Worm (Caenorhabditis elegans): ENCODE measurements around the gene npr-21.

Gene npr-21

ce11 chrX:17157868-17158267, at the start of gene npr-21:
Gene npr-21 (minus strand): TSS chrX:17157968.
- TF ChIP-seq hlh-15 (tag; optimal IDR thresholded peaks at IDR 0.05), result no peak
- TF ChIP-seq elt-2 (tag; optimal IDR thresholded peaks at IDR 0.05), result no peak
- no peak for TF ChIP-seq ceh-31 (tag; optimal IDR thresholded peaks at IDR 0.05)
- no peak for TF ChIP-seq fkh-6 (tag; optimal IDR thresholded peaks at IDR 0.05)
- no peak for TF ChIP-seq lin-11 (tag; optimal IDR thresholded peaks at IDR 0.05)
- TF ChIP-seq unc-3 (GFP tag; conservative IDR thresholded peaks at IDR 0.05), result no peak
- TF ChIP-seq unc-3 (tag; optimal IDR thresholded peaks at IDR 0.05), result no peak
- no peak for TF ChIP-seq Y22D7AL.16 (tag; optimal IDR thresholded peaks at IDR 0.05)
- no peak for TF ChIP-seq npax-4 (tag; optimal IDR thresholded peaks at IDR 0.05)
- no peak for TF ChIP-seq tbx-2 (tag; optimal IDR thresholded peaks at IDR 0.05)
- no peak for TF ChIP-seq sdc-2 (tag; optimal IDR thresholded peaks at IDR 0.05)
- TF ChIP-seq eyg-1 (tag; optimal IDR thresholded peaks at IDR 0.05), result no peak
- no peak for TF ChIP-seq sox-2 (GFP tag; IDR thresholded peaks at IDR 0.05)
- no peak for TF ChIP-seq pag-3 (tag; optimal IDR thresholded peaks at IDR 0.05; ENCODE audit: borderline replicate concordance)
- no peak for TF ChIP-seq ceh-30 (tag; optimal IDR thresholded peaks at IDR 0.05)

ce11 chrX:17205853-17206252, 48.1 kb upstream of the npr-21 start:
- no peak for TF ChIP-seq T23F11.4 (GFP tag; optimal IDR thresholded peaks at IDR 0.05)
- TF ChIP-seq ceh-19 (GFP tag; optimal IDR thresholded peaks at IDR 0.05), result no peak
- no peak for TF ChIP-seq ttx-3 (tag; optimal IDR thresholded peaks at IDR 0.05)
- TF ChIP-seq ceh-2 (tag; optimal IDR thresholded peaks at IDR 0.05), result no peak
- TF ChIP-seq unc-42 (tag; optimal IDR thresholded peaks at IDR 0.05), result no peak
- TF ChIP-seq ceh-31 (tag; optimal IDR thresholded peaks at IDR 0.05), result no peak
- TF ChIP-seq mec-3 (tag; optimal IDR thresholded peaks at IDR 0.05; ENCODE audit: borderline replicate concordance), result no peak
- TF ChIP-seq tbx-2 (tag; optimal IDR thresholded peaks at IDR 0.05), result no peak
- TF ChIP-seq syd-9 (tag; optimal IDR thresholded peaks at IDR 0.05), result no peak
- no peak for TF ChIP-seq ceh-18 (tag; optimal IDR thresholded peaks at IDR 0.05)
- TF ChIP-seq K09A11.1 (tag; optimal IDR thresholded peaks at IDR 0.05; ENCODE audit: insufficient read depth), result no peak
- TF ChIP-seq sdc-2 (tag; optimal IDR thresholded peaks at IDR 0.05), result no peak
- no peak for TF ChIP-seq dmd-4 (tag; optimal IDR thresholded peaks at IDR 0.05; ENCODE audit: borderline replicate concordance)
- TF ChIP-seq odd-2 (tag; optimal IDR thresholded peaks at IDR 0.05), result no peak
- no peak for TF ChIP-seq dve-1 (tag; optimal IDR thresholded peaks at IDR 0.05)
- no peak for TF ChIP-seq gmeb-2 (tag; optimal IDR thresholded peaks at IDR 0.05)
- no peak for TF ChIP-seq eyg-1 (tag; optimal IDR thresholded peaks at IDR 0.05)
- no peak for TF ChIP-seq hlh-13 (GFP tag; optimal IDR thresholded peaks at IDR 0.05)
- TF ChIP-seq C38D4.7 (GFP tag; optimal IDR thresholded peaks at IDR 0.05), result no peak
- TF ChIP-seq ceh-6 (GFP tag; optimal IDR thresholded peaks at IDR 0.05), result no peak

DNA sequence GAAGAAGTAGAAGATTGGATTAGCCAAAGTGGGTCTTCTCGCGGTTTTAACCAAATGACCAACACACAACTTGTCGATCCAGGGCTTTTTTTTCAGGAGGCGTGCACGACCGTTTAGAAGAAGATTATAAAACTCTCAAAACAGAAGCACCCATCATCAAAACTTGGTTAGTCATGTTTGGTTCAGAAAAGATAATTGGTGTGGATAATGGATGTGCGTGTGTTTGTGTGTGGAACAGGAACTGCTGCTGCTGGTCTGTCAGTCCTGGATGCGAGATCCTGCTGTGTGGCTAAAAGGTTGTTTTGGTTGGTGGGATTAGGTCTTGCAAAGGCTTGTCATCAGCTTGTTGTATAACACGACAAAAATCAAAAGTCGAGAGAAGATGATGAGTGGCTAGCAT, 45.6 kb upstream of the npr-21 start:
- TF ChIP-seq mec-3 (tag; optimal IDR thresholded peaks at IDR 0.05; ENCODE audit: borderline replicate concordance), result no peak

ce11 chrX:17197824-17198223, 40.1 kb upstream of the npr-21 start:
- TF ChIP-seq F13H6.1 (tag; optimal IDR thresholded peaks at IDR 0.05) (no peak), hlh-13 (GFP tag; optimal IDR thresholded peaks at IDR 0.05) (no peak), ahr-1 (tag; optimal IDR thresholded peaks at IDR 0.05) (no peak), pat-9 (tag; optimal IDR thresholded peaks at IDR 0.05) (no peak), ceh-14 (tag; optimal IDR thresholded peaks at IDR 0.05) (no peak), dve-1 (tag; optimal IDR thresholded peaks at IDR 0.05) (no peak), K02D7.2 (tag; optimal IDR thresholded peaks at IDR 0.05) (no peak), dmd-4 (tag; optimal IDR thresholded peaks at IDR 0.05; ENCODE audit: borderline replicate concordance) (no peak), ceh-6 (GFP tag; optimal IDR thresholded peaks at IDR 0.05) (no peak), unc-55 (GFP tag; optimal IDR thresholded peaks at IDR 0.05) (no peak), C08G9.2 (tag; optimal IDR thresholded peaks at IDR 0.05) (no peak), ceh-22 (tag; optimal IDR thresholded peaks at IDR 0.05) (no peak), pag-3 (tag; optimal IDR thresholded peaks at IDR 0.05; ENCODE audit: borderline replicate concordance) (no peak), unc-86 (tag; optimal IDR thresholded peaks at IDR 0.05) (no peak), pqm-1 (tag; optimal IDR thresholded peaks at IDR 0.05) (no peak), ceh-19 (GFP tag; optimal IDR thresholded peaks at IDR 0.05) (no peak), nhr-11 (tag; optimal IDR thresholded peaks at IDR 0.05) (no peak), ceh-30 (tag; optimal IDR thresholded peaks at IDR 0.05) (no peak), hlh-6 (tag; optimal IDR thresholded peaks at IDR 0.05) (no peak), eyg-1 (tag; optimal IDR thresholded peaks at IDR 0.05) (no peak)
